Fruit fly (Drosophila melanogaster) whole organism, wandering third instar larva: Measurements from ENCODE around the gene CG13014.

Experiments
- Dif ChIP-seq: fragments of 200-275, 200-300 bp; sonication (Bioruptor generic); optimal IDR thresholded peaks from 2 replicates; lab custom pipeline; 2018; ENCODE audit warnings: missing biosample characterization, missing genetic modification characterization; ENCODE audit not compliant: partially characterized antibody
- HLH106 ChIP-seq: fragments of 200-800 bp; optimal IDR thresholded peaks from 3 replicates; lab custom pipeline; 2019; ENCODE audit warnings: missing biosample characterization, mild to moderate bottlenecking, missing genetic modification characterization, moderate library complexity
- Myc ChIP-seq: fragments of >200 bp; optimal IDR thresholded peaks from 2 replicates; lab custom pipeline; 2017
- foxo ChIP-seq, 2 experiments: fragments of 200-800 bp; sonication (Bioruptor generic); optimal IDR thresholded peaks; 2 replicates in 1 of 2; 3 replicates in 1 of 2; lab custom pipeline; 2016 to 2017; ENCODE audit warnings: missing biosample characterization in 2 of 2, missing genetic modification characterization in 2 of 2
- h ChIP-seq: fragments of 200-800 bp; sonication (Bioruptor generic); optimal IDR thresholded peaks from 3 replicates; lab custom pipeline; 2016; ENCODE audit warnings: missing biosample characterization, mild to moderate bottlenecking, missing genetic modification characterization
- lola ChIP-seq: fragments of >200 bp; optimal IDR thresholded peaks from 2 replicates; lab custom pipeline; 2017; ENCODE audit warnings: missing biosample characterization, missing genetic modification characterization
- pan ChIP-seq: fragments of >200 bp; optimal IDR thresholded peaks from 2 replicates; lab custom pipeline; 2017
- psq ChIP-seq: fragments of 200-800 bp; sonication (Bioruptor generic); optimal IDR thresholded peaks from 3 replicates; lab custom pipeline; 2017; ENCODE audit warnings: missing biosample characterization, mild to moderate bottlenecking, missing genetic modification characterization, moderate library complexity
- rgr ChIP-seq: fragments of 200-800 bp; sonication (Bioruptor generic); optimal IDR thresholded peaks from 3 replicates; lab custom pipeline; 2016; ENCODE audit warnings: missing biosample characterization, mild to moderate bottlenecking, missing genetic modification characterization

dm6 chrX:16637594-16638485 lies 50.2 kb downstream of the CG13014 start, which contains the start of gene RpS19a:
- TF ChIP-seq pan (lab: Kevin White, UChicago) (no peak), rgr (peak; percentile 80), h (GFP tag; lab: Kevin White, UChicago) (peak; percentile 58), HLH106 (peak; percentile 59), Dif (GFP tag; lab: Kevin White, UChicago) (no peak), foxo (GFP tag; optimal IDR thresholded peaks at IDR 0.05; lab: Kevin White, UChicago) (peak in 1 of 2 experiments; percentile 61), psq (GFP tag; lab: Kevin White, UChicago) (no peak), lola (GFP tag; lab: Kevin White, UChicago) (no peak), Myc (lab: Kevin White, UChicago) (no peak)
